Fruit fly (Drosophila melanogaster) whole organism, prepupa: ENCODE measurements around the gene CG15695.

Experiments used
- Blimp-1 ChIP-seq: fragments of 200-800 bp; sonication (Bioruptor generic); optimal IDR thresholded peaks from 3 replicates; lab custom pipeline; 2017; ENCODE audit warnings: missing biosample characterization, missing genetic modification characterization, mild to moderate bottlenecking, moderate library complexity, missing genetic modification reagents
- CG10631 ChIP-seq: fragments of 200-800 bp; sonication (Bioruptor generic); optimal IDR thresholded peaks from 2 replicates; lab custom pipeline; 2016; ENCODE audit warnings: missing biosample characterization, missing genetic modification characterization
- CG11294 ChIP-seq: fragments of 200-800 bp; sonication (Bioruptor generic); IDR thresholded peaks from 2 replicates; pipeline ENCODE4 v1.3.6; 2022; ENCODE audit warnings: missing biosample characterization, missing genetic modification characterization
- CG11762 ChIP-seq: fragments of 200-800 bp; sonication (Bioruptor generic); optimal IDR thresholded peaks from 3 replicates; lab custom pipeline; 2016; ENCODE audit warnings: missing biosample characterization, missing genetic modification characterization; ENCODE audit not compliant: insufficient read depth
- CG11902 ChIP-seq: fragments of 200-800 bp; sonication (Bioruptor generic); optimal IDR thresholded peaks from 3 replicates; lab custom pipeline; 2016; ENCODE audit warnings: missing biosample characterization, missing genetic modification characterization
- CG15336 ChIP-seq: fragments of 200-800 bp; sonication (Bioruptor generic); IDR thresholded peaks from 2 replicates; pipeline ENCODE4 v1.3.6; 2022; ENCODE audit warnings: missing biosample characterization, missing genetic modification characterization
- CG1621 ChIP-seq: fragments of 200-800 bp; sonication (Bioruptor generic); optimal IDR thresholded peaks from 3 replicates; lab custom pipeline; 2018; ENCODE audit warnings: missing biosample characterization, mild to moderate bottlenecking, missing genetic modification characterization
- CG16779 ChIP-seq: fragments of 200-800 bp; sonication (Bioruptor generic); optimal IDR thresholded peaks from 3 replicates; lab custom pipeline; 2017; ENCODE audit warnings: missing biosample characterization, mild to moderate bottlenecking, missing genetic modification characterization
- CG3032 ChIP-seq: fragments of 200-800 bp; optimal IDR thresholded peaks from 2 replicates; lab custom pipeline; 2019; ENCODE audit warnings: missing biosample characterization, mild to moderate bottlenecking, missing genetic modification characterization, moderate library complexity
- CG31627 ChIP-seq: fragments of 200-800 bp; sonication (Bioruptor generic); optimal IDR thresholded peaks from 3 replicates; lab custom pipeline; 2016; ENCODE audit warnings: missing biosample characterization, missing genetic modification characterization
- CG32006 ChIP-seq: fragments of 200-800 bp; sonication (Bioruptor generic); optimal IDR thresholded peaks from 3 replicates; lab custom pipeline; 2017; ENCODE audit warnings: missing biosample characterization, mild to moderate bottlenecking, missing genetic modification characterization
- CG34406 ChIP-seq: fragments of 200-800 bp; sonication (Bioruptor generic); optimal IDR thresholded peaks from 3 replicates; lab custom pipeline; 2016; ENCODE audit warnings: missing biosample characterization, missing genetic modification characterization
- CG4318 ChIP-seq: fragments of 200-800 bp; sonication (Bioruptor generic); optimal IDR thresholded peaks from 3 replicates; lab custom pipeline; 2017; ENCODE audit warnings: missing biosample characterization, mild to moderate bottlenecking, missing genetic modification characterization
- CG6163 ChIP-seq: fragments of 200-800 bp; sonication (Bioruptor generic); IDR thresholded peaks from 3 replicates; pipeline ENCODE4 v1.3.6; 2022; ENCODE audit warnings: missing biosample characterization, missing genetic modification characterization
- CG6276 ChIP-seq: fragments of 200-800 bp; sonication (Bioruptor generic); optimal IDR thresholded peaks from 2 replicates; lab custom pipeline; 2017; ENCODE audit warnings: missing biosample characterization, mild to moderate bottlenecking, missing genetic modification characterization
- CG6792 ChIP-seq: fragments of 200-800 bp; sonication (Bioruptor generic); optimal IDR thresholded peaks from 3 replicates; lab custom pipeline; 2016; ENCODE audit warnings: missing biosample characterization, missing genetic modification characterization
- CG6808 ChIP-seq: fragments of 200-800 bp; sonication (Bioruptor generic); optimal IDR thresholded peaks from 3 replicates; lab custom pipeline; 2017; ENCODE audit warnings: missing biosample characterization, missing genetic modification characterization, mild to moderate bottlenecking, moderate library complexity, missing genetic modification reagents
- CG6854 ChIP-seq: fragments of 200-800 bp; sonication (Bioruptor generic); optimal IDR thresholded peaks from 2 replicates; lab custom pipeline; 2017; ENCODE audit warnings: missing biosample characterization, mild to moderate bottlenecking, missing genetic modification characterization
- CG7368 ChIP-seq: fragments of 200-800 bp; sonication (Bioruptor generic); optimal IDR thresholded peaks from 3 replicates; lab custom pipeline; 2016; ENCODE audit warnings: missing biosample characterization, missing genetic modification characterization
- CG8119 ChIP-seq: fragments of 200-800 bp; sonication (Bioruptor generic); IDR thresholded peaks from 3 replicates; pipeline ENCODE4 v1.3.6; 2022; ENCODE audit warnings: missing biosample characterization, missing genetic modification characterization
- CG8319 ChIP-seq: fragments of 200-800 bp; sonication (Bioruptor generic); optimal IDR thresholded peaks from 3 replicates; lab custom pipeline; 2016; ENCODE audit warnings: missing biosample characterization, missing genetic modification characterization
- CG8632 ChIP-seq: fragments of 200-800 bp; sonication (Bioruptor generic); optimal IDR thresholded peaks from 3 replicates; lab custom pipeline; 2016; ENCODE audit warnings: missing biosample characterization, missing genetic modification characterization
- Eip75B ChIP-seq: fragments of 200-800 bp; sonication (Bioruptor generic); optimal IDR thresholded peaks from 3 replicates; lab custom pipeline; 2016; ENCODE audit warnings: missing biosample characterization, missing genetic modification characterization
- Eip78C ChIP-seq: fragments of 200-800 bp; sonication (Bioruptor generic); peaks from one replicate; lab custom pipeline; 2016; ENCODE audit warnings: missing biosample characterization, missing genetic modification characterization
- Ets21C ChIP-seq: fragments of 200-800 bp; sonication (Bioruptor generic); optimal IDR thresholded peaks from 3 replicates; lab custom pipeline; 2016; ENCODE audit warnings: missing biosample characterization, missing genetic modification characterization
- Gug ChIP-seq: fragments of 200-800 bp; sonication (Bioruptor generic); IDR thresholded peaks from 2 replicates; pipeline ENCODE4 v1.3.6; 2022; ENCODE audit warnings: missing biosample characterization, missing genetic modification characterization
- Hr38 ChIP-seq: sonication (Bioruptor generic); optimal IDR thresholded peaks from 2 replicates; lab custom pipeline; 2016; ENCODE audit warnings: missing biosample characterization, missing genetic modification characterization
- Hr39 ChIP-seq: fragments of 200-800 bp; sonication (Bioruptor generic); optimal IDR thresholded peaks from 2 replicates; lab custom pipeline; 2016; ENCODE audit warnings: missing biosample characterization, missing genetic modification characterization
- Hr4 ChIP-seq: fragments of 200-800 bp; sonication (Bioruptor generic); optimal IDR thresholded peaks from 3 replicates; lab custom pipeline; 2016; ENCODE audit warnings: missing biosample characterization, missing genetic modification characterization
- Lpt ChIP-seq: fragments of 200-800 bp; sonication (Bioruptor generic); optimal IDR thresholded peaks from 3 replicates; lab custom pipeline; 2016; ENCODE audit warnings: missing biosample characterization, missing genetic modification characterization
- Met ChIP-seq: fragments of 200-800 bp; sonication (Bioruptor generic); optimal IDR thresholded peaks from 3 replicates; lab custom pipeline; 2016; ENCODE audit warnings: missing biosample characterization, missing genetic modification characterization
- OdsH ChIP-seq: fragments of 200-800 bp; sonication (Bioruptor generic); optimal IDR thresholded peaks from 3 replicates; lab custom pipeline; 2016; ENCODE audit warnings: missing biosample characterization, missing genetic modification characterization
- Smox ChIP-seq: fragments of 200-800 bp; sonication (Bioruptor generic); optimal IDR thresholded peaks from 3 replicates; lab custom pipeline; 2016; ENCODE audit warnings: missing biosample characterization, missing genetic modification characterization
- Sox102F ChIP-seq: fragments of 200-800 bp; sonication (Bioruptor generic); optimal IDR thresholded peaks from 2 replicates; lab custom pipeline; 2016; ENCODE audit warnings: missing biosample characterization, mild to moderate bottlenecking, missing genetic modification characterization
- Sox14 ChIP-seq: fragments of 200-800 bp; sonication (Bioruptor generic); optimal IDR thresholded peaks from 3 replicates; lab custom pipeline; 2016; ENCODE audit warnings: missing biosample characterization, missing genetic modification characterization
- Sox15 ChIP-seq: fragments of 200-800 bp; sonication (Bioruptor generic); optimal IDR thresholded peaks from 3 replicates; lab custom pipeline; 2016; ENCODE audit warnings: missing biosample characterization, missing genetic modification characterization
- achi ChIP-seq: fragments of 200-800 bp; sonication (Bioruptor generic); optimal IDR thresholded peaks from 3 replicates; lab custom pipeline; 2016; ENCODE audit warnings: missing biosample characterization, missing genetic modification characterization
- acj6 ChIP-seq: fragments of 200-800 bp; sonication (Bioruptor generic); optimal IDR thresholded peaks from 3 replicates; lab custom pipeline; 2016; ENCODE audit warnings: missing biosample characterization, missing genetic modification characterization
- cyc ChIP-seq: fragments of 200-800 bp; sonication (Bioruptor generic); optimal IDR thresholded peaks from 3 replicates; lab custom pipeline; 2016; ENCODE audit warnings: missing biosample characterization, missing genetic modification characterization
- dac ChIP-seq: fragments of 200-800 bp; sonication (Bioruptor generic); optimal IDR thresholded peaks from 2 replicates; lab custom pipeline; 2017; ENCODE audit warnings: missing biosample characterization, mild to moderate bottlenecking, missing genetic modification characterization
- dsx ChIP-seq: fragments of 200-800 bp; optimal IDR thresholded peaks from 3 replicates; lab custom pipeline; 2019; ENCODE audit warnings: missing biosample characterization, mild to moderate bottlenecking, missing genetic modification characterization, moderate library complexity; ENCODE audit not compliant: poor library complexity, severe bottlenecking
- eg ChIP-seq: fragments of 200-800 bp; sonication (Bioruptor generic); IDR thresholded peaks from 3 replicates; pipeline ENCODE4 v1.3.6; 2022; ENCODE audit warnings: missing biosample characterization, missing genetic modification characterization
- esn ChIP-seq: fragments of 200-800 bp; sonication (Bioruptor generic); optimal IDR thresholded peaks from 2 replicates; lab custom pipeline; 2016; ENCODE audit warnings: missing biosample characterization, mild to moderate bottlenecking, missing genetic modification characterization, moderate library complexity
- fd59A ChIP-seq: fragments of 200-800 bp; sonication (Bioruptor generic); optimal IDR thresholded peaks from 2 replicates; lab custom pipeline; 2017; ENCODE audit warnings: missing biosample characterization, mild to moderate bottlenecking, missing genetic modification characterization, missing genetic modification reagents
- fkh ChIP-seq: fragments of 200-800 bp; sonication (Bioruptor generic); optimal IDR thresholded peaks from 3 replicates; lab custom pipeline; 2017; ENCODE audit warnings: missing biosample characterization, mild to moderate bottlenecking, missing genetic modification characterization, moderate library complexity
- lz ChIP-seq: fragments of 200-800 bp; sonication (Bioruptor generic); optimal IDR thresholded peaks from 3 replicates; lab custom pipeline; 2016; ENCODE audit warnings: missing biosample characterization, missing genetic modification characterization
- pdm3 ChIP-seq: fragments of 200-800 bp; sonication (Bioruptor generic); optimal IDR thresholded peaks from 3 replicates; lab custom pipeline; 2016; ENCODE audit warnings: missing biosample characterization, missing genetic modification characterization
- salr ChIP-seq, 2 experiments: fragments of 200-800 bp; sonication (Bioruptor generic); optimal IDR thresholded peaks; 3 replicates each; lab custom pipeline; 2016 to 2018; ENCODE audit warnings: missing biosample characterization in 2 of 2, missing genetic modification characterization in 2 of 2, mild to moderate bottlenecking in 1 of 2
- spab ChIP-seq: fragments of 200-800 bp; sonication (Bioruptor generic); optimal IDR thresholded peaks from 2 replicates; lab custom pipeline; 2017; ENCODE audit warnings: missing biosample characterization, mild to moderate bottlenecking, missing genetic modification characterization, missing genetic modification reagents
- ss ChIP-seq, 2 experiments: fragments of 200-800 bp; sonication (Bioruptor generic); optimal IDR thresholded peaks; 2 replicates in 1 of 2; 3 replicates in 1 of 2; lab custom pipeline; 2017 to 2018; ENCODE audit warnings: mild to moderate bottlenecking in 2 of 2, missing biosample characterization in 2 of 2, missing genetic modification characterization in 2 of 2, moderate library complexity in 1 of 2
- topi ChIP-seq: fragments of 200-800 bp; sonication (Bioruptor generic); optimal IDR thresholded peaks from 3 replicates; lab custom pipeline; 2016; ENCODE audit warnings: missing biosample characterization, missing genetic modification characterization
- vri ChIP-seq: fragments of 200-800 bp; sonication (Bioruptor generic); optimal IDR thresholded peaks from 3 replicates; lab custom pipeline; 2016; ENCODE audit warnings: missing biosample characterization, mild to moderate bottlenecking, missing genetic modification characterization

Gene CG15695

dm6 chr3R:20836257-20836856 lies 5.6 kb upstream of the CG15695 start:
- TF ChIP-seq OdsH, result peak; percentile 44
- TF ChIP-seq CG8319 (GFP tag; lab: Kevin White, UChicago), result no peak
- TF ChIP-seq CG4318 (GFP tag; lab: Kevin White, UChicago), result peak; percentile 58
- peak; percentile 27 for TF ChIP-seq achi (GFP tag; lab: Kevin White, UChicago)
- no peak for TF ChIP-seq CG11762
- no peak for TF ChIP-seq Lpt (GFP tag; lab: Kevin White, UChicago)
- 0 out of 3 replicates have a peak, but pooled peaks have one; percentile 31 for TF ChIP-seq CG8119 (GFP tag; lab: Robert Waterston, UW)
- TF ChIP-seq CG1621 (tag; lab: Kevin White, UChicago), result no peak
- no peak for TF ChIP-seq Hr39 (GFP tag; lab: Kevin White, UChicago)
- TF ChIP-seq eg (GFP tag; lab: Robert Waterston, UW), result no peak
- no peak for TF ChIP-seq CG11902 (GFP tag; lab: Kevin White, UChicago)
- no peak for TF ChIP-seq Hr38 (GFP tag; lab: Kevin White, UChicago)
- no peak for TF ChIP-seq vri (GFP tag; lab: Kevin White, UChicago)
- TF ChIP-seq Eip78C (GFP tag; lab: Kevin White, UChicago), result peak; percentile 81
- no peak for TF ChIP-seq CG15336 (GFP tag; lab: Robert Waterston, UW)
- TF ChIP-seq topi, result peak; percentile 4
- TF ChIP-seq lz (GFP tag; lab: Kevin White, UChicago), result no peak
- TF ChIP-seq CG11294 (GFP tag; lab: Robert Waterston, UW), result no peak
- no peak for TF ChIP-seq Sox14 (GFP tag; lab: Kevin White, UChicago)
- TF ChIP-seq pdm3, result peak; percentile 12
- TF ChIP-seq Hr4 (GFP tag; lab: Kevin White, UChicago), result peak; percentile 49
- TF ChIP-seq CG16779, result peak; percentile 27
- TF ChIP-seq CG3032, result no peak
- no peak for TF ChIP-seq CG6792 (GFP tag; lab: Kevin White, UChicago)
- TF ChIP-seq CG6808 (GFP tag; lab: Kevin White, UChicago), result no peak
- peak; percentile 26 for TF ChIP-seq fd59A
- peak; percentile 13 for TF ChIP-seq spab (GFP tag; lab: Kevin White, UChicago)
- no peak for TF ChIP-seq Ets21C
- no peak for TF ChIP-seq CG6163 (GFP tag; lab: Robert Waterston, UW)
- no peak for TF ChIP-seq Smox
- no peak for TF ChIP-seq Gug (GFP tag; lab: Robert Waterston, UW)
- TF ChIP-seq CG10631 (GFP tag; lab: Kevin White, UChicago), result peak; percentile 43
- TF ChIP-seq Eip75B (GFP tag; lab: Kevin White, UChicago), result no peak
- no peak for TF ChIP-seq Blimp-1 (GFP tag; lab: Kevin White, UChicago)
- TF ChIP-seq CG31627 (GFP tag; lab: Kevin White, UChicago), result no peak
- TF ChIP-seq CG32006, result peak; percentile 83
- no peak for TF ChIP-seq dsx (GFP tag; lab: Kevin White, UChicago)
- TF ChIP-seq cyc, result no peak
- TF ChIP-seq esn, result no peak
- peak; percentile 27 for TF ChIP-seq CG34406
- TF ChIP-seq Sox15 (GFP tag; lab: Kevin White, UChicago), result no peak
- TF ChIP-seq Met (GFP tag; lab: Kevin White, UChicago), result peak; percentile 8
- no peak for TF ChIP-seq CG6854 (GFP tag; lab: Kevin White, UChicago)
- TF ChIP-seq salr (GFP tag; optimal IDR thresholded peaks at IDR 0.05; lab: Kevin White, UChicago), result peak in 1 of 2 experiments; percentile 49
- no peak for TF ChIP-seq fkh (GFP tag; lab: Kevin White, UChicago)
- peak; percentile 31 for TF ChIP-seq dac
- no peak for TF ChIP-seq ss (GFP tag; optimal IDR thresholded peaks at IDR 0.05; lab: Kevin White, UChicago)
- no peak for TF ChIP-seq CG8632 (GFP tag; lab: Kevin White, UChicago)
- peak; percentile 37 for TF ChIP-seq acj6 (GFP tag; lab: Kevin White, UChicago)
- no peak for TF ChIP-seq CG7368 (GFP tag; lab: Kevin White, UChicago)
- TF ChIP-seq CG6276, result peak; percentile 49
- no peak for TF ChIP-seq Sox102F (GFP tag; lab: Kevin White, UChicago)
